Fruit fly (Drosophila melanogaster): ENCODE measurements around the gene Acbp1.

Acbp1 gene

DNA sequence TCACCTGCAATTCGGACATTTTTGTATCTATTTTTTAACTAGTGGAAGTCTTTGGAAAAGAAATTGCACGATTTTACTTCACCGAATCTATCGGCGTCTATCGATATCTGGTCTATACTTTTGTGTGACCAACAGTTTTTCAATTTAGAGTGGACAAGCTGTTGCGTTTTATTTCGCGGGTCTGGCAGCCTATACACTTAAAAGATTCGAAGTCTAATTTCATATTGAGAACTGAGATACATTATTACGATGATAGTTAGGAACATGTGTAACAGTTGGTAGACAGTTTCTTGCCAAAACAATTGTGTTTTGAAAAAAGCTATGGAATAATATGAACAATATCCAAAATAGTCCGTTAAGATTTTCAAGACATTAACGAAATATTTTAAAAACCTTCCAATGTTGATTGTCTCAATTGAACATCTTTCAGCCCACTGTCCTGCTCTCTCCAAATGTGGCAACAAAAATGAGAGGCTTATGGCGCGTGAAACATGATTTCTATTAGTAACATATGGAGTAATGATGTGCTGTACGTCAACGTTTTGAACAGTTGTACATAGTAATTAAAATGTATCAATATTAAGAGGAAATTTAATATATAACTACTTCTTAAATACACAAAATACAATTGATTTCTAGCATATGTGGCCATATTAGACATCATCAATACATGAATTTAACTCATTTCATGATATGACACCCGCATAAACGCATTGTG is at the start of gene Acbp1 (continued):
- peak; percentile 99 for TF ChIP-seq Fer1 (GFP tag; optimal IDR thresholded peaks at IDR 0.05)
- TF ChIP-seq CG1792 (GFP tag; optimal IDR thresholded peaks at IDR 0.05), result peak; percentile 94
- peak; percentile 93 for TF ChIP-seq CG32532 (GFP tag; IDR thresholded peaks at IDR 0.05)
- peak; percentile 86 for TF ChIP-seq cato (GFP tag; optimal IDR thresholded peaks at IDR 0.05; ENCODE audit: borderline replicate concordance)
- peak; percentile 96 for TF ChIP-seq CG7786 (GFP tag; optimal IDR thresholded peaks at IDR 0.05)
- peak; percentile 90 for TF ChIP-seq Drgx (GFP tag; IDR thresholded peaks at IDR 0.05)
- peak; percentile 95 for TF ChIP-seq Hsf (GFP tag; optimal IDR thresholded peaks at IDR 0.05)
- peak; percentile 97 for TF ChIP-seq CG13624 (GFP tag; optimal IDR thresholded peaks at IDR 0.05)
- TF ChIP-seq CG7987 (GFP tag; optimal IDR thresholded peaks at IDR 0.05), result peak; percentile 93
- peak; percentile 95 for TF ChIP-seq CG8944 (GFP tag; optimal IDR thresholded peaks at IDR 0.05)
- peak; percentile 83; the same call in 2 of the 3 replicates for TF ChIP-seq CG34224 (GFP tag; IDR thresholded peaks at IDR 0.05; ENCODE audit: partially characterized antibody)
- peak; percentile 91 for TF ChIP-seq crc (GFP tag; optimal IDR thresholded peaks at IDR 0.05)
- peak; percentile 87 for TF ChIP-seq ssp (GFP tag; IDR thresholded peaks at IDR 0.05)
- peak; percentile 86 for TF ChIP-seq CG6175 (GFP tag; IDR thresholded peaks at IDR 0.05)
- peak; percentile 75 for TF ChIP-seq CG17802 (tag; optimal IDR thresholded peaks at IDR 0.05)
- TF ChIP-seq Lpt (GFP tag; optimal IDR thresholded peaks at IDR 0.05), result no peak
- TF ChIP-seq CG2199 (GFP tag; IDR thresholded peaks at IDR 0.05), result peak; percentile 88; the same call in 1 of the 3 replicates
- TF ChIP-seq CG5180 (GFP tag; optimal IDR thresholded peaks at IDR 0.05), result peak; percentile 93
- peak; percentile 97 for TF ChIP-seq CG31441 (GFP tag; IDR thresholded peaks at IDR 0.05)
- TF ChIP-seq CG10431 (GFP tag; optimal IDR thresholded peaks at IDR 0.05), result peak; percentile 94
- TF ChIP-seq CG2678 (tag; optimal IDR thresholded peaks at IDR 0.05), result peak; percentile 99
- peak; percentile 89 for TF ChIP-seq CG14441 (GFP tag; IDR thresholded peaks at IDR 0.05)
- TF ChIP-seq zfh2 (GFP tag; optimal IDR thresholded peaks at IDR 0.05), result peak; percentile 97
- TF ChIP-seq Oaz (GFP tag; IDR thresholded peaks at IDR 0.05), result peak; percentile 76
- TF ChIP-seq sr (GFP tag; IDR thresholded peaks at IDR 0.05), result peak; percentile 45; the same call in 1 of the 3 replicates
- TF ChIP-seq dysf (GFP tag; IDR thresholded peaks at IDR 0.05), result peak; percentile 95
- peak; percentile 92 for TF ChIP-seq fd96Cb (tag; optimal IDR thresholded peaks at IDR 0.05)
- TF ChIP-seq Lhr (GFP tag; optimal IDR thresholded peaks at IDR 0.05), result peak; percentile 91
- peak in 1 of 2 experiments; percentile 92 for TF ChIP-seq Hr78 (GFP tag; optimal IDR thresholded peaks at IDR 0.05)
- peak; percentile 98 for TF ChIP-seq CG13424 (tag; optimal IDR thresholded peaks at IDR 0.05)
- no peak for TF ChIP-seq CG1832 (GFP tag; optimal IDR thresholded peaks at IDR 0.05)
- peak; percentile 97 for TF ChIP-seq B-H2 (GFP tag; optimal IDR thresholded peaks at IDR 0.05)
- peak; percentile 98 for TF ChIP-seq CG4328 (GFP tag; optimal IDR thresholded peaks at IDR 0.05)
- TF ChIP-seq sna (GFP tag; IDR thresholded peaks at IDR 0.05; ENCODE audit: partially characterized antibody), result peak; percentile 80
- peak; percentile 99 for TF ChIP-seq tap (tag; optimal IDR thresholded peaks at IDR 0.05)
- TF ChIP-seq trem (tag; optimal IDR thresholded peaks at IDR 0.05), result peak; percentile 95
- peak; percentile 65 for TF ChIP-seq yki (optimal IDR thresholded peaks at IDR 0.05)
- no peak for TF ChIP-seq lov (optimal IDR thresholded peaks at IDR 0.05)
- TF ChIP-seq lov (GFP tag; IDR thresholded peaks at IDR 0.05), result peak; percentile 76
- peak; percentile 97 for TF ChIP-seq Side (GFP tag; optimal IDR thresholded peaks at IDR 0.05)
- peak; percentile 97 for TF ChIP-seq Sox100B (GFP tag; optimal IDR thresholded peaks at IDR 0.05)
- TF ChIP-seq CG42726 (GFP tag; IDR thresholded peaks at IDR 0.05; ENCODE audit: partially characterized antibody), result peak; percentile 74
- peak; percentile 91 for TF ChIP-seq tin (GFP tag; optimal IDR thresholded peaks at IDR 0.05)
- peak; percentile 96 for TF ChIP-seq CG9609 (GFP tag; optimal IDR thresholded peaks at IDR 0.05)
- TF ChIP-seq CG9932 (GFP tag; IDR thresholded peaks at IDR 0.05), result peak; percentile 96
- TF ChIP-seq NFAT (GFP tag; IDR thresholded peaks at IDR 0.05), result peak; percentile 88
- TF ChIP-seq CG9876 (GFP tag; optimal IDR thresholded peaks at IDR 0.05), result peak; percentile 96
- peak; percentile 75 for TF ChIP-seq CG6791 (GFP tag; IDR thresholded peaks at IDR 0.05; ENCODE audit: partially characterized antibody)
- peak; percentile 90 for TF ChIP-seq ems (GFP tag; optimal IDR thresholded peaks at IDR 0.05)

Data from whole organism, embryonic.